Worm (Caenorhabditis elegans): ENCODE measurements around the gene sri-26.
"Not testable (repeated sequence)": the region's sequence is repeated elsewhere in the genome, so short reads cannot be mapped to it uniquely, and the experiment has no call there.

DNA sequence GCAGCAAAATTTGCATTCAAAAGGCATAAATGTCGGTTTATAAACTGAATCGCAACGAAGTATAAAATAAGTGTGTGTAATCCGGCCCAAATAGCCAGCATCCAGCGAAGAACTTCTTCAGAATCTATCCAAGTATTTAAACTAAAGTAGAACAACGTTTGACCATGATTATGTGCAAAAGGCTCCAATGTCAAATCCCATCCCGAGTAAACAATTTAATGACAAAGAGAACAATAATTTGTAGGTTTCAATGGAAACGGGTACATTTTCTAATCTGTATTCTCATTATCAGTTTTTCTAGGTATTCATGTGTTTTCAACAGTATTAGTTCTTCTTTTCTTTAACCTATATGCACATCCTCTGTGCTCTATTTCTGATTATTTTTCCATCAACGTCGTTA lies 7.6 kb upstream of the sri-26 start, which contains the start of gene C41G6.12:
- TF ChIP-seq nhr-237 (tag; optimal IDR thresholded peaks at IDR 0.05); ZK546.5 (tag; optimal IDR thresholded peaks at IDR 0.05); ceh-82 (tag; optimal IDR thresholded peaks at IDR 0.05); R02D3.7 (tag; optimal IDR thresholded peaks at IDR 0.05); unc-39 (tag; optimal IDR thresholded peaks at IDR 0.05); mdl-1 (tag; optimal IDR thresholded peaks at IDR 0.05); nhr-77 (tag; optimal IDR thresholded peaks at IDR 0.05); ama-1 (optimal IDR thresholded peaks at IDR 0.05); nhr-76 (tag; optimal IDR thresholded peaks at IDR 0.05); jun-1 (tag; optimal IDR thresholded peaks at IDR 0.05); unc-62 (GFP tag; optimal IDR thresholded peaks at IDR 0.05): not testable (repeated sequence)

Data from whole organism, L3 larva.